Worm (Caenorhabditis elegans) whole organism, L2 larva: Measurements from ENCODE around the gene oac-49.

Experiments used
- F13H6.1 ChIP-seq: sonication (generic microtip); optimal IDR thresholded peaks from 2 replicates; lab custom pipeline; 2016; ENCODE audit warnings: missing genetic modification characterization, missing compliant biosample characterization
- R02D3.7 ChIP-seq: fragments of 150-350 bp; optimal IDR thresholded peaks from 2 replicates; lab custom pipeline; 2014; ENCODE audit warnings: missing biosample characterization, missing genetic modification characterization
- Y55F3AM.14 ChIP-seq: fragments of 200-800 bp; sonication (Bioruptor generic); optimal IDR thresholded peaks from 2 replicates; lab custom pipeline; 2018; ENCODE audit warnings: mild to moderate bottlenecking, missing genetic modification characterization, missing compliant biosample characterization
- ZK546.5 ChIP-seq: sonication (generic microtip); optimal IDR thresholded peaks from 2 replicates; lab custom pipeline; 2017; ENCODE audit warnings: missing biosample characterization, missing genetic modification characterization
- alr-1 ChIP-seq: fragments of 150-350 bp; optimal IDR thresholded peaks from 2 replicates; lab custom pipeline; 2014; ENCODE audit warnings: missing biosample characterization, missing genetic modification characterization
- ama-1 ChIP-seq: fragments of 150-350 bp; optimal IDR thresholded peaks from 2 replicates; lab custom pipeline; 2018; ENCODE audit warnings: inconsistent platforms
- blmp-1 ChIP-seq: sonication (generic microtip); optimal IDR thresholded peaks from 2 replicates; lab custom pipeline; 2017; ENCODE audit warnings: missing genetic modification characterization, mild to moderate bottlenecking, missing compliant biosample characterization, antibody characterized with exemption, moderate library complexity; ENCODE audit not compliant: insufficient read depth
- ceh-16 ChIP-seq: fragments of 150-350 bp; optimal IDR thresholded peaks from 2 replicates; lab custom pipeline; 2014; ENCODE audit warnings: missing biosample characterization, missing genetic modification characterization
- ceh-82 ChIP-seq: fragments of 150-350 bp; optimal IDR thresholded peaks from 2 replicates; lab custom pipeline; 2014; ENCODE audit warnings: missing biosample characterization, missing genetic modification characterization
- crh-2 ChIP-seq: sonication (generic microtip); optimal IDR thresholded peaks from 2 replicates; lab custom pipeline; 2017; ENCODE audit warnings: missing biosample characterization, missing genetic modification characterization
- dmd-4 ChIP-seq: sonication (generic microtip); optimal IDR thresholded peaks from 2 replicates; lab custom pipeline; 2017; ENCODE audit warnings: missing biosample characterization, missing genetic modification characterization
- egl-27 ChIP-seq: sonication (generic microtip); optimal IDR thresholded peaks from 3 replicates; lab custom pipeline; 2017; ENCODE audit warnings: missing biosample characterization, missing genetic modification reagents, missing genetic modification characterization
- elt-1 ChIP-seq: fragments of 150-350 bp; optimal IDR thresholded peaks from 2 replicates; lab custom pipeline; 2014; ENCODE audit warnings: missing biosample characterization, missing genetic modification characterization
- elt-3 ChIP-seq: sonication (generic microtip); optimal IDR thresholded peaks from 2 replicates; lab custom pipeline; 2017; ENCODE audit warnings: missing biosample characterization, missing genetic modification characterization
- fos-1 ChIP-seq: fragments of 150-350 bp; optimal IDR thresholded peaks from 2 replicates; lab custom pipeline; 2014; ENCODE audit warnings: missing biosample characterization, missing genetic modification characterization
- gmeb-1 ChIP-seq: fragments of 150-350 bp; optimal IDR thresholded peaks from 2 replicates; lab custom pipeline; 2014; ENCODE audit warnings: missing biosample characterization, missing genetic modification characterization
- lin-11 ChIP-seq: fragments of 150-350 bp; sonication (generic microtip); optimal IDR thresholded peaks from 2 replicates; lab custom pipeline; 2014; ENCODE audit warnings: missing biosample characterization, missing genetic modification characterization, inconsistent platforms, mixed read lengths
- lin-39 ChIP-seq: fragments of 150-350 bp; optimal IDR thresholded peaks from 2 replicates; lab custom pipeline; 2014; ENCODE audit warnings: missing biosample characterization, missing genetic modification reagents, missing genetic modification characterization
- lsy-2 ChIP-seq, 2 experiments: fragments of 150-350 bp in 1 of 2; sonication (generic microtip) in 1 of 2; optimal IDR thresholded peaks; 2 replicates each; lab custom pipeline; 2014 to 2017; ENCODE audit warnings: missing biosample characterization in 2 of 2, missing genetic modification characterization in 2 of 2
- mab-5 ChIP-seq: fragments of 150-350 bp; optimal IDR thresholded peaks from 2 replicates; lab custom pipeline; 2014; ENCODE audit warnings: missing biosample characterization, missing genetic modification characterization
- mbf-1 ChIP-seq: sonication (generic microtip); optimal IDR thresholded peaks from 2 replicates; lab custom pipeline; 2017; ENCODE audit warnings: missing biosample characterization, missing genetic modification characterization
- mdl-1 ChIP-seq, 2 experiments: fragments of 150-350 bp in 1 of 2; sonication (generic microtip) in 1 of 2; optimal IDR thresholded peaks; 2 replicates each; lab custom pipeline; 2017; ENCODE audit warnings: missing biosample characterization in 2 of 2, missing genetic modification characterization in 2 of 2
- nhr-10 ChIP-seq: sonication (generic microtip); optimal IDR thresholded peaks from 2 replicates; lab custom pipeline; 2017; ENCODE audit warnings: missing biosample characterization, missing genetic modification characterization
- nhr-11 ChIP-seq: fragments of 150-350 bp; optimal IDR thresholded peaks from 2 replicates; lab custom pipeline; 2014; ENCODE audit warnings: missing biosample characterization, missing genetic modification characterization
- nhr-12 ChIP-seq: fragments of 150-350 bp; optimal IDR thresholded peaks from 2 replicates; lab custom pipeline; 2014; ENCODE audit warnings: missing biosample characterization, missing genetic modification characterization
- nhr-129 ChIP-seq: fragments of 150-350 bp; optimal IDR thresholded peaks from 2 replicates; lab custom pipeline; 2014; ENCODE audit warnings: missing biosample characterization, missing genetic modification characterization
- nhr-21 ChIP-seq: fragments of 150-350 bp; optimal IDR thresholded peaks from 2 replicates; lab custom pipeline; 2014; ENCODE audit warnings: missing biosample characterization, missing genetic modification characterization
- nhr-237 ChIP-seq: fragments of 150-350 bp; optimal IDR thresholded peaks from 2 replicates; lab custom pipeline; 2014; ENCODE audit warnings: missing biosample characterization, missing genetic modification characterization
- skn-1 ChIP-seq: sonication (generic microtip); optimal IDR thresholded peaks from 2 replicates; lab custom pipeline; 2017; ENCODE audit warnings: missing biosample characterization, missing genetic modification characterization
- sma-9 ChIP-seq, 2 experiments: fragments of 150-350 bp in 1 of 2; sonication (generic microtip) in 1 of 2; optimal IDR thresholded peaks; 2 replicates each; lab custom pipeline; 2014 to 2016; ENCODE audit warnings: missing genetic modification characterization in 2 of 2, mild to moderate bottlenecking in 1 of 2, missing biosample characterization in 1 of 2, missing compliant biosample characterization in 1 of 2, missing genetic modification reagents in 1 of 2, moderate library complexity in 1 of 2
- unc-39 ChIP-seq: fragments of 150-350 bp; optimal IDR thresholded peaks from 2 replicates; lab custom pipeline; 2014; ENCODE audit warnings: missing biosample characterization, missing genetic modification characterization
- unc-55 ChIP-seq: fragments of 150-350 bp; sonication (generic microtip); optimal IDR thresholded peaks from 3 replicates; lab custom pipeline; 2014; ENCODE audit warnings: missing biosample characterization, missing genetic modification reagents, missing genetic modification characterization
- ztf-1 ChIP-seq: fragments of 200-800 bp; sonication (Bioruptor generic); conservative IDR thresholded peaks from 2 replicates; pipeline ENCODE4 v1.3.6; 2022; ENCODE audit warnings: missing genetic modification characterization, missing compliant biosample characterization
- ztf-11 ChIP-seq: sonication (generic microtip); optimal IDR thresholded peaks from 2 replicates; lab custom pipeline; 2017; ENCODE audit warnings: missing biosample characterization, missing genetic modification characterization
- ztf-4 ChIP-seq: fragments of 150-350 bp; optimal IDR thresholded peaks from 2 replicates; lab custom pipeline; 2014; ENCODE audit warnings: missing biosample characterization, missing genetic modification characterization

oac-49 gene

DNA sequence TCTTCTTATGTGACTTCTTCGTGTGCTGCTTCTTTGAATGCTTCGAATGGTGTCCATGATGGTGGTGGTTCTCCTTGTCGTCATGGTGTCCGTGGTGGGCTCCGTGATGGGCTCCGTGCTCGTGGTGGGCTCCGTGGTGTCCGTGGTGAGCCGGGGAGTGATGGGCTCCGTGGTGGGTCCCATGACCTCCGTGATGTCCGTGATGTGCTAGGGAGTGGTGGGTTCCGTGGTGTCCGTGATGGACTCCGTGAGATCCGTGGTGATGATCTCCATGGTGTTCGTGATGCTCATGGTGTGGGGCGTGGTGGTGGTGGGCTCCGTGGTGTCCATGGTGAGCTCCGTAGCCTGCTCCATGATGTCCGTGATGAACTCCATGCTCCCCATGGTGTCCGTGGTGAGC lies 16.6 kb upstream of the oac-49 start:
- no peak for TF ChIP-seq unc-39 (tag; lab: Kevin White, UChicago)
- no peak for TF ChIP-seq gmeb-1 (tag; lab: Kevin White, UChicago)
- TF ChIP-seq nhr-129 (tag; lab: Kevin White, UChicago) = no peak
- TF ChIP-seq nhr-11 = no peak
- TF ChIP-seq egl-27 (tag; lab: Kevin White, UChicago) = no peak
- TF ChIP-seq mbf-1 = no peak
- TF ChIP-seq blmp-1 (tag; lab: Kevin White, UChicago) = no peak
- TF ChIP-seq ztf-4 (tag; lab: Kevin White, UChicago) = no peak
- TF ChIP-seq lin-39 = no peak
- TF ChIP-seq ZK546.5 = no peak
- no peak for TF ChIP-seq nhr-10 (tag; lab: Kevin White, UChicago)
- TF ChIP-seq Y55F3AM.14 = no peak
- TF ChIP-seq lin-11 (tag; lab: Kevin White, UChicago) = no peak
- no peak for TF ChIP-seq dmd-4 (tag; lab: Kevin White, UChicago)
- no peak for TF ChIP-seq mab-5 (tag; lab: Kevin White, UChicago)
- TF ChIP-seq unc-55 = no peak
- TF ChIP-seq nhr-12 (tag; lab: Kevin White, UChicago) = no peak
- no peak for TF ChIP-seq ztf-11 (tag; lab: Kevin White, UChicago)

DNA sequence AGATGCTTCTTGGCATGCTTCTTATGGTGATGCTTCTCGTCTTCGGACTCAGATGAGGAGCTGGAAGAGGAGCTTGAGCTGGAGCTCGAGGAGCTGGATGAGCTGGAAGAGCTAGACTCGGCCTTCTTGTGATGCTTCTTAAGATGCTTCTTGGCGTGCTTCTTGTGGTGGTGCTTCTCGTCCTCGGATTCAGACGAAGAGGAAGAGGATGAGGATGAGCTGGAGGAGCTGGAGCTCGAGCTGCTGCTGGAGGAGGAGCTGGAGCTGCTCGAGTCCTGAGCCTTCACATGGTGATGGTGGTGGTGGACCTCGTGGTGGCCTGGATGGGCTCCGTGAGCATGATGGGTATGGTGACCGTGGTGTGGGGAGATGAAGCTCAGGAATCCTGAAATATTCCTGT lies 15.0 kb upstream of the oac-49 start:
- TF ChIP-seq ztf-11 (tag; lab: Kevin White, UChicago) = no peak
- TF ChIP-seq ceh-16 (tag; lab: Kevin White, UChicago) = no peak
- TF ChIP-seq dmd-4 (tag; lab: Kevin White, UChicago) = no peak
- no peak for TF ChIP-seq ztf-4 (tag; lab: Kevin White, UChicago)
- no peak for TF ChIP-seq crh-2 (tag; lab: Kevin White, UChicago)
- TF ChIP-seq ama-1 (lab: Kevin White, UChicago) = no peak
- no peak for TF ChIP-seq ceh-82 (tag; lab: Kevin White, UChicago)
- no peak for TF ChIP-seq nhr-11
- no peak for TF ChIP-seq elt-3
- TF ChIP-seq R02D3.7 (tag; lab: Kevin White, UChicago) = no peak
- no peak for TF ChIP-seq ZK546.5
- no peak for TF ChIP-seq mbf-1
- TF ChIP-seq mdl-1 (tag; optimal IDR thresholded peaks at IDR 0.05; lab: Kevin White, UChicago) = no peak
- TF ChIP-seq ztf-1 = no peak

- peak; percentile 55 for TF ChIP-seq sma-9 (GFP tag; optimal IDR thresholded peaks at IDR 0.05; lab: Kevin White, UChicago)
- TF ChIP-seq sma-9 (tag; optimal IDR thresholded peaks at IDR 0.05; lab: Kevin White, UChicago) = no peak
- TF ChIP-seq fos-1 = peak; percentile 26
- no peak for TF ChIP-seq R02D3.7 (tag; lab: Kevin White, UChicago)
- TF ChIP-seq crh-2 (tag; lab: Kevin White, UChicago) = peak; percentile 62
Observed at ce11 chrV:19203299-19203698, 14.5 kb upstream of the oac-49 start, which contains the start of gene Y39B6A.1. Gene Y39B6A.1, minus strand, starts transcription at chrV:19203607.

- TF ChIP-seq ztf-1 (no peak), skn-1 (tag; lab: Kevin White, UChicago) (no peak), mdl-1 (tag; optimal IDR thresholded peaks at IDR 0.05; lab: Kevin White, UChicago) (peak in 1 of 2 experiments; percentile 59), fos-1 (peak; percentile 50), crh-2 (tag; lab: Kevin White, UChicago) (peak; percentile 72), sma-9 (GFP tag; optimal IDR thresholded peaks at IDR 0.05; lab: Kevin White, UChicago) (peak; percentile 41), sma-9 (tag; optimal IDR thresholded peaks at IDR 0.05; lab: Kevin White, UChicago) (no peak)
Observed at ce11 chrV:19205450-19205849, 12.3 kb upstream of the oac-49 start.

- TF ChIP-seq ama-1 (lab: Kevin White, UChicago) (no peak), fos-1 (peak; percentile 73), crh-2 (tag; lab: Kevin White, UChicago) (peak; percentile 55), nhr-129 (tag; lab: Kevin White, UChicago) (no peak), nhr-237 (tag; lab: Kevin White, UChicago) (no peak), Y55F3AM.14 (no peak), lsy-2 (tag; optimal IDR thresholded peaks at IDR 0.05; lab: Kevin White, UChicago) (no peak)
Observed at ce11 chrV:19206911-19207310, 10.9 kb upstream of the oac-49 start.

ce11 chrV:19211795-19212194 lies 6.0 kb upstream of the oac-49 start, which contains the start of gene nhr-79:
Gene nhr-79, minus strand, starts transcription at chrV:19211895.
- no peak for TF ChIP-seq blmp-1 (tag; lab: Kevin White, UChicago)
- TF ChIP-seq elt-1 = no peak
- no peak for TF ChIP-seq nhr-21 (tag; lab: Kevin White, UChicago)
- TF ChIP-seq ztf-1 = no peak
- no peak for TF ChIP-seq skn-1 (tag; lab: Kevin White, UChicago)
- TF ChIP-seq nhr-129 (tag; lab: Kevin White, UChicago) = no peak
- TF ChIP-seq F13H6.1 (tag; lab: Kevin White, UChicago) = no peak
- no peak for TF ChIP-seq alr-1 (tag; lab: Kevin White, UChicago)
- no peak for TF ChIP-seq nhr-12 (tag; lab: Kevin White, UChicago)
- TF ChIP-seq lsy-2 (tag; optimal IDR thresholded peaks at IDR 0.05; lab: Kevin White, UChicago) = no peak
- TF ChIP-seq ZK546.5 = no peak
- no peak for TF ChIP-seq gmeb-1 (tag; lab: Kevin White, UChicago)
- TF ChIP-seq mab-5 (tag; lab: Kevin White, UChicago) = no peak
- TF ChIP-seq unc-39 (tag; lab: Kevin White, UChicago) = no peak
- TF ChIP-seq nhr-11 = no peak
- TF ChIP-seq Y55F3AM.14 = no peak
